Worm (Caenorhabditis elegans): ENCODE results near the gene srh-68.

DNA sequence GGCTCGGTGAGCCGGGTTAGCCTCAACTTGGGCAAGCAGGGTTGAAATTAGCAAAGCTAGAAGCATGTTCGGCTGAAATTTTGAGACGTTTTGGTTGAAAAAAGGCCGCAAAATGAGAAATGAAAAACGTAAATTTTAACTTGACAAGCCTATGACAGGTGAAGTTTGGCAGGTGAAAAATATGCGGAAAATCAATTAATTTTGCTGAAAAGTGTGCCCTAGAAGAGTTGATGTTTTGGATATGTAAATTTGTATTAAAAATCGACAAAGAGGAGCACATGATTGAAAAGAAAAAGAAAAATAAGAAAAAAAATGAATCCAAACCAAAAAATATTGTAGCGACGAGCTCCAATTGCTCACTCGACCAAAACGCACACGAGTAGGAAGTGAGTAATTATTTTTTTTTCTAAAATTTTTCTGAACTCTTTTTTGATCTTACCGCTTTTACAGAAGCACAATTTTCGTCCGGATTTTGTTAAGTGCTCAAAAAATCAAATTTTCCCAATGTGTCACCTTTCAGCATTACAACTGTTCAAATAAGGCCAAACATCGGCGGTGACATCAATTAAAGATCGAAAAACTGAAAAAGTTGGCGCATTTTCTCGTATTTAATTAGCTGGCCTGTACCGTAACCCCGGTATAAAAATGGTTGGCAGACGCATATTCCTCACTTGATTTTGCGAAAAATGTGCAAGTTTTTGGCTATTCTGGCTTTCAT lies 35.8 kb upstream of the srh-68 start, which contains the start of the genes F15A4.5 and phat-8:
- TF ChIP-seq ceh-8 (GFP tag; optimal IDR thresholded peaks at IDR 0.05), result no peak
- TF ChIP-seq ets-5 (GFP tag; IDR thresholded peaks at IDR 0.05), result no peak
- TF ChIP-seq zag-1 (tag; optimal IDR thresholded peaks at IDR 0.05), result no peak
- TF ChIP-seq nhr-76 (tag; optimal IDR thresholded peaks at IDR 0.05), result no peak
- TF ChIP-seq dpl-1 (GFP tag; optimal IDR thresholded peaks at IDR 0.05), result no peak
- TF ChIP-seq nhr-11 (tag; optimal IDR thresholded peaks at IDR 0.05), result no peak
- no peak for TF ChIP-seq fos-1 (tag; optimal IDR thresholded peaks at IDR 0.05)
- TF ChIP-seq ztf-4 (tag; optimal IDR thresholded peaks at IDR 0.05), result no peak
- TF ChIP-seq snpc-4 (tag; optimal IDR thresholded peaks at IDR 0.05), result no peak
- no peak for TF ChIP-seq lin-13 (GFP tag; optimal IDR thresholded peaks at IDR 0.05)
- TF ChIP-seq ces-1 (GFP tag; optimal IDR thresholded peaks at IDR 0.05), result no peak
- no peak for TF ChIP-seq ztf-11 (tag; optimal IDR thresholded peaks at IDR 0.05)
- no peak for TF ChIP-seq mep-1 (tag; optimal IDR thresholded peaks at IDR 0.05)
- TF ChIP-seq sup-37 (GFP tag; optimal IDR thresholded peaks at IDR 0.05), result no peak
